Worm (Caenorhabditis elegans) whole organism, mixed stage, embryonic: Measurements from ENCODE around the gene D1086.5.

ENCODE experiments used
- ceh-39 ChIP-seq: fragments of 150-350 bp; optimal IDR thresholded peaks from 2 replicates; lab custom pipeline; 2014; ENCODE audit warnings: missing biosample characterization, missing genetic modification characterization
- elt-3 ChIP-seq: fragments of 150-350 bp; optimal IDR thresholded peaks from 2 replicates; lab custom pipeline; 2014; ENCODE audit warnings: missing biosample characterization, missing genetic modification characterization
- flh-1 ChIP-seq: fragments of 200-800 bp; sonication (Bioruptor generic); optimal IDR thresholded peaks from 2 replicates; lab custom pipeline; 2018; ENCODE audit warnings: mild to moderate bottlenecking, missing genetic modification characterization, moderate library complexity, missing compliant biosample characterization
- lin-13 ChIP-seq: fragments of 150-350 bp; optimal IDR thresholded peaks from 2 replicates; lab custom pipeline; 2014; ENCODE audit warnings: missing biosample characterization, missing genetic modification characterization
- lsy-2 ChIP-seq: fragments of 150-350 bp; optimal IDR thresholded peaks from 2 replicates; lab custom pipeline; 2014; ENCODE audit warnings: missing biosample characterization, missing genetic modification characterization
- mep-1 ChIP-seq: fragments of 150-350 bp; optimal IDR thresholded peaks from 2 replicates; lab custom pipeline; 2017; ENCODE audit warnings: missing biosample characterization, missing genetic modification reagents, missing genetic modification characterization, inconsistent platforms
- nhr-12 ChIP-seq: fragments of 150-350 bp; optimal IDR thresholded peaks from 2 replicates; lab custom pipeline; 2014; ENCODE audit warnings: missing biosample characterization, missing genetic modification characterization
- nhr-237 ChIP-seq: fragments of 150-350 bp; optimal IDR thresholded peaks from 2 replicates; lab custom pipeline; 2014; ENCODE audit warnings: missing biosample characterization, missing genetic modification characterization
- unc-62 ChIP-seq: fragments of 150-350 bp; optimal IDR thresholded peaks from 2 replicates; lab custom pipeline; 2014; ENCODE audit warnings: missing biosample characterization, missing genetic modification reagents, missing genetic modification characterization
- ztf-11 ChIP-seq: fragments of 150-350 bp; optimal IDR thresholded peaks from 2 replicates; lab custom pipeline; 2014; ENCODE audit warnings: missing biosample characterization, missing genetic modification characterization

ce11 chrV:14082453-14082852 is 7.7 kb downstream of the D1086.5 start, which contains the start of gene D1086.10:
- TF ChIP-seq unc-62 (GFP tag; lab: Kevin White, UChicago): no peak
- TF ChIP-seq lsy-2 (tag; lab: Kevin White, UChicago): no peak
- no peak for TF ChIP-seq ztf-11 (tag; lab: Kevin White, UChicago)
- no peak for TF ChIP-seq mep-1 (tag; lab: Kevin White, UChicago)
- no peak for TF ChIP-seq elt-3
- TF ChIP-seq nhr-12: no peak
- no peak for TF ChIP-seq nhr-237 (tag; lab: Kevin White, UChicago)
- TF ChIP-seq lin-13 (tag; lab: Kevin White, UChicago): no peak
- TF ChIP-seq ceh-39: no peak
- TF ChIP-seq flh-1 (GFP tag; lab: Kevin White, UChicago): no peak
